Fruit fly (Drosophila melanogaster): ENCODE measurements around the gene Ibf2.

Ibf2 gene

DNA sequence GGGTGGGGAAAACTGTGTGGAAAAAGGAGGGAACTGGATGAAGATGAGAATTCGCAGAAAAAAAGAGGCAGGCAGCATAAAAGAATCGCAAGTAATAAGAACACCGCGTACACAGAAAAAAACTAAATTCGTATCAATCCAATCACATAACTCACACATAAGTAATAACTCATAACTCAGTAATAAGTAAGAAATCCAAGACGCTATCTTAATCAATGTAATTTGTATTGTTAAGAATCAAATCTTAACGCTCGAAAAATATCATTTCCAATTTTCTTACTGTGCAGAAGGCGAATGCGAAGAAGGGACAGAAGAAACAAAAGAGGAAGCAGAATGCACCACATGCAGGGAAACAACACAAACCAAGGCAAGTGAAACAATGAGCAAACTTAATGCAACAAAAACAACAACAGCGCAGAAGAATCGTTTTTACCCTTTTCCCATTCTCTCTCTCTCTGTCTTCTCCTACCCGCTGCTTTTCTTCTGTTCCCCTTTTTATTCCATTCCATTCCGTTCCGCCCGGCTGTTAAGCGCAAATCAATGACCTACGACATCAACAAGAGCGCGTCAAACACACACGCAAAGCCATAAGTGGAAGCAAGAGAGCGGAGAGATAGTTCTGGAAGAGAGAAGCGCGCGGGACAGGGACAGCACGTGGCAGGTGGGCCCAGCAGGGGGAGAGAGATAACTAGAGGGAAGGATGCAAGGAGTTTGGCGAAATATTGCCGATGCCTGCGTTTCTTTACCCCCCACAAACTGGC is 29.0 kb downstream of the Ibf2 start (continued):
- TF ChIP-seq pho (GFP tag; optimal IDR thresholded peaks at IDR 0.05) = peak; percentile 63
- peak; percentile 79 for TF ChIP-seq btn (GFP tag; optimal IDR thresholded peaks at IDR 0.05)
- peak; percentile 74 for TF ChIP-seq CG1602 (GFP tag; optimal IDR thresholded peaks at IDR 0.05)
- no peak for TF ChIP-seq schlank (tag; optimal IDR thresholded peaks at IDR 0.05)
- TF ChIP-seq unpg (GFP tag; optimal IDR thresholded peaks at IDR 0.05) = peak; percentile 80
- TF ChIP-seq ewg (GFP tag; optimal IDR thresholded peaks at IDR 0.05) = peak; percentile 56
- TF ChIP-seq CG17912 (GFP tag; optimal IDR thresholded peaks at IDR 0.05) = no peak
- TF ChIP-seq CG9437 (GFP tag; optimal IDR thresholded peaks at IDR 0.05) = peak; percentile 65
- no peak for TF ChIP-seq CG6854 (GFP tag; optimal IDR thresholded peaks at IDR 0.05)
- no peak for TF ChIP-seq D19B (GFP tag; optimal IDR thresholded peaks at IDR 0.05)
- TF ChIP-seq fd3F (GFP tag; optimal IDR thresholded peaks at IDR 0.05) = no peak
- peak; percentile 64 for TF ChIP-seq Rfx (GFP tag; IDR thresholded peaks at IDR 0.05)
- TF ChIP-seq CG17359 (tag; optimal IDR thresholded peaks at IDR 0.05) = peak; percentile 75
- TF ChIP-seq gro (GFP tag; optimal IDR thresholded peaks at IDR 0.05) = peak; percentile 36
- TF ChIP-seq insv (GFP tag; optimal IDR thresholded peaks at IDR 0.05) = peak; percentile 7 to 8
- TF ChIP-seq CG3407 (GFP tag; optimal IDR thresholded peaks at IDR 0.05) = peak; percentile 66
- TF ChIP-seq Oaz (GFP tag; IDR thresholded peaks at IDR 0.05) = no peak
- peak; percentile 36; the same call in 1 of the 3 replicates for TF ChIP-seq CG7357 (GFP tag; IDR thresholded peaks at IDR 0.05)
- peak; percentile 69; the same call in 2 of the 3 replicates for TF ChIP-seq ken (GFP tag; IDR thresholded peaks at IDR 0.05)
- peak; percentile 85 for TF ChIP-seq vvl (GFP tag; IDR thresholded peaks at IDR 0.05)
- TF ChIP-seq Camta (GFP tag; optimal IDR thresholded peaks at IDR 0.05) = peak; percentile 81
- TF ChIP-seq H15 (GFP tag; IDR thresholded peaks at IDR 0.05) = peak; percentile 67; the same call in 1 of the 3 replicates
- TF ChIP-seq B-H1 (GFP tag; IDR thresholded peaks at IDR 0.05) = peak; percentile 61
- peak; percentile 74 for TF ChIP-seq lmd (GFP tag; IDR thresholded peaks at IDR 0.05)
- TF ChIP-seq CG10209 (GFP tag; optimal IDR thresholded peaks at IDR 0.05) = peak; percentile 76
- peak; percentile 61; the same call in 1 of the 2 replicates for TF ChIP-seq CG32532 (GFP tag; IDR thresholded peaks at IDR 0.05)
- peak; percentile 83 for TF ChIP-seq kni (GFP tag; optimal IDR thresholded peaks at IDR 0.05)
- TF ChIP-seq Scr (GFP tag; IDR thresholded peaks at IDR 0.05; ENCODE audit: partially characterized antibody) = no peak
- TF ChIP-seq CG10979 (tag; optimal IDR thresholded peaks at IDR 0.05) = peak; percentile 90
- no peak for TF ChIP-seq dati (GFP tag; IDR thresholded peaks at IDR 0.05)
- peak; percentile 70 for TF ChIP-seq mam (GFP tag; optimal IDR thresholded peaks at IDR 0.05)
- peak; percentile 75 for TF ChIP-seq shn (GFP tag; optimal IDR thresholded peaks at IDR 0.05)
- TF ChIP-seq lab (GFP tag; optimal IDR thresholded peaks at IDR 0.05) = peak; percentile 78
- peak; percentile 57 for TF ChIP-seq HLH54F (GFP tag; optimal IDR thresholded peaks at IDR 0.05)
- TF ChIP-seq al (GFP tag; IDR thresholded peaks at IDR 0.05) = 0 out of 2 replicates have a peak, but pooled peaks have one; percentile 23
- TF ChIP-seq CG2712 (tag; optimal IDR thresholded peaks at IDR 0.05) = peak; percentile 90
- peak; percentile 32; the same call in 1 of the 2 replicates for TF ChIP-seq stc (GFP tag; IDR thresholded peaks at IDR 0.05)
- TF ChIP-seq CG12391 (tag; optimal IDR thresholded peaks at IDR 0.05) = peak; percentile 87
- TF ChIP-seq Ravus (GFP tag; IDR thresholded peaks at IDR 0.05) = no peak
- TF ChIP-seq CG4854 (GFP tag; optimal IDR thresholded peaks at IDR 0.05) = peak; percentile 69
- peak; percentile 65; the same call in 1 of the 2 replicates for TF ChIP-seq Ada2b (GFP tag; IDR thresholded peaks at IDR 0.05)
- peak; percentile 90 for TF ChIP-seq Six4 (GFP tag; optimal IDR thresholded peaks at IDR 0.05)
- 0 out of 3 replicates have a peak, but pooled peaks have one; percentile 57 for TF ChIP-seq so (GFP tag; IDR thresholded peaks at IDR 0.05)
- TF ChIP-seq dmrt11E (tag; optimal IDR thresholded peaks at IDR 0.05) = peak; percentile 92
- peak; percentile 78 for TF ChIP-seq CG7839 (tag; optimal IDR thresholded peaks at IDR 0.05)
- peak; percentile 82 for TF ChIP-seq Sox102F (GFP tag; optimal IDR thresholded peaks at IDR 0.05)
- no peak for TF ChIP-seq wdn (GFP tag; IDR thresholded peaks at IDR 0.05)
- TF ChIP-seq Dp (GFP tag; optimal IDR thresholded peaks at IDR 0.05) = no peak
- peak; percentile 51 for TF ChIP-seq CG14667 (GFP tag; IDR thresholded peaks at IDR 0.05)

Measured in whole organism, embryonic.